Fruit fly (Drosophila melanogaster) whole organism, wandering third instar larva: ENCODE results near the gene AttD.
A peak's percentile ranks its signal among the peaks of the same experiment; 100 is the strongest.

Experiments
- CG32264 ChIP-seq: fragments of 200-800 bp; sonication (Bioruptor generic); optimal IDR thresholded peaks from 2 replicates; lab custom pipeline; 2016; ENCODE audit warnings: missing biosample characterization, missing genetic modification characterization
- CG9705 ChIP-seq: fragments of 200-800 bp; sonication (Bioruptor generic); optimal IDR thresholded peaks from 2 replicates; lab custom pipeline; 2018; ENCODE audit warnings: missing biosample characterization, mild to moderate bottlenecking, missing genetic modification characterization
- CrebA ChIP-seq: fragments of 200-800 bp; sonication (Bioruptor generic); optimal IDR thresholded peaks from 2 replicates; lab custom pipeline; 2016; ENCODE audit warnings: missing biosample characterization, mild to moderate bottlenecking, missing genetic modification characterization, borderline replicate concordance
- Dfd ChIP-seq: fragments of >200 bp; optimal IDR thresholded peaks from 2 replicates; lab custom pipeline; 2017; ENCODE audit warnings: missing biosample characterization, missing genetic modification characterization
- Dif ChIP-seq: fragments of 200-275, 200-300 bp; sonication (Bioruptor generic); optimal IDR thresholded peaks from 2 replicates; lab custom pipeline; 2018; ENCODE audit warnings: missing biosample characterization, missing genetic modification characterization; ENCODE audit not compliant: partially characterized antibody
- GATAd ChIP-seq: sonication (Bioruptor generic); optimal IDR thresholded peaks from 2 replicates; lab custom pipeline; 2016; ENCODE audit warnings: missing biosample characterization, missing genetic modification characterization
- Hnf4 ChIP-seq: fragments of 200-800 bp; sonication (Bioruptor generic); optimal IDR thresholded peaks from 2 replicates; lab custom pipeline; 2016; ENCODE audit warnings: missing biosample characterization, mild to moderate bottlenecking, missing genetic modification characterization
- Hr78 ChIP-seq: fragments of >200 bp; optimal IDR thresholded peaks from 2 replicates; lab custom pipeline; 2017; ENCODE audit warnings: missing biosample characterization, missing genetic modification characterization
- Hr83 ChIP-seq: fragments of 200-300 bp; sonication (Bioruptor generic); optimal IDR thresholded peaks from 2 replicates; lab custom pipeline; 2016; ENCODE audit warnings: missing biosample characterization, mild to moderate bottlenecking, missing genetic modification characterization, moderate library complexity; ENCODE audit not compliant: poor library complexity, severe bottlenecking
- Jra ChIP-seq: sonication (Bioruptor generic); optimal IDR thresholded peaks from 2 replicates; lab custom pipeline; 2016; ENCODE audit warnings: missing biosample characterization, missing genetic modification characterization
- Mio ChIP-seq: sonication (Bioruptor generic); optimal IDR thresholded peaks from 2 replicates; lab custom pipeline; 2016; ENCODE audit warnings: missing biosample characterization, missing genetic modification characterization
- Myc ChIP-seq: fragments of >200 bp; optimal IDR thresholded peaks from 2 replicates; lab custom pipeline; 2017
- N ChIP-seq: fragments of >200 bp; optimal IDR thresholded peaks from 2 replicates; lab custom pipeline; 2018; ENCODE audit warnings: missing biosample characterization, missing external identifiers, missing genetic modification characterization
- OdsH ChIP-seq: fragments of 200-800 bp; sonication (Bioruptor generic); optimal IDR thresholded peaks from 2 replicates; lab custom pipeline; 2016; ENCODE audit warnings: missing biosample characterization, mild to moderate bottlenecking, missing genetic modification characterization
- Rel ChIP-seq, 2 experiments: fragments of 200-800 bp; sonication (Bioruptor generic) in 1 of 2; optimal IDR thresholded peaks; 2 replicates in 1 of 2; 3 replicates in 1 of 2; lab custom pipeline; 2016 to 2019; ENCODE audit warnings: mild to moderate bottlenecking in 2 of 2, missing biosample characterization in 2 of 2, missing genetic modification characterization in 2 of 2, moderate library complexity in 1 of 2
- Sp1 ChIP-seq: fragments of 200-800 bp; sonication (Bioruptor generic); optimal IDR thresholded peaks from 3 replicates; lab custom pipeline; 2019; ENCODE audit warnings: missing biosample characterization, mild to moderate bottlenecking, missing genetic modification characterization, moderate library complexity
- Vsx2 ChIP-seq: fragments of 200-300, 225-300 bp; sonication (Bioruptor generic); optimal IDR thresholded peaks from 2 replicates; lab custom pipeline; 2018; ENCODE audit warnings: missing biosample characterization, missing genetic modification characterization; ENCODE audit not compliant: partially characterized antibody
- br ChIP-seq: fragments of 200-800 bp; sonication (Bioruptor generic); optimal IDR thresholded peaks from 2 replicates; lab custom pipeline; 2016; ENCODE audit warnings: missing biosample characterization, missing genetic modification characterization
- brk ChIP-seq: fragments of 200-800 bp; sonication (Bioruptor generic); optimal IDR thresholded peaks from 2 replicates; lab custom pipeline; 2016; ENCODE audit warnings: missing biosample characterization, mild to moderate bottlenecking, missing genetic modification characterization
- dl ChIP-seq, 2 experiments: fragments of 175-275, 200-275 bp in 1 of 2; fragments of 200-275 bp in 1 of 2; sonication (Bioruptor generic); optimal IDR thresholded peaks; lab custom pipeline; 2018; ENCODE audit warnings: mild to moderate bottlenecking in 2 of 2, missing biosample characterization in 2 of 2, missing genetic modification characterization in 2 of 2, moderate library complexity in 2 of 2; ENCODE audit not compliant: partially characterized antibody in 2 of 2, insufficient read depth in 1 of 2
- dmrt93B ChIP-seq: fragments of 200-800 bp; sonication (Bioruptor generic); optimal IDR thresholded peaks from 2 replicates; lab custom pipeline; 2018; ENCODE audit warnings: missing biosample characterization, mild to moderate bottlenecking, missing genetic modification characterization
- dsf ChIP-seq: sonication (Bioruptor generic); optimal IDR thresholded peaks from 2 replicates; lab custom pipeline; 2016; ENCODE audit warnings: missing biosample characterization, missing genetic modification characterization, borderline replicate concordance
- ey ChIP-seq: fragments of 200-800 bp; sonication (Bioruptor generic); optimal IDR thresholded peaks from 2 replicates; lab custom pipeline; 2016; ENCODE audit warnings: missing biosample characterization, missing genetic modification characterization
- foxo ChIP-seq, 2 experiments: fragments of 200-800 bp; sonication (Bioruptor generic); optimal IDR thresholded peaks; 2 replicates in 1 of 2; 3 replicates in 1 of 2; lab custom pipeline; 2016 to 2017; ENCODE audit warnings: missing biosample characterization in 2 of 2, missing genetic modification characterization in 2 of 2
- fru ChIP-seq: fragments of 200-800 bp; sonication (Bioruptor generic); optimal IDR thresholded peaks from 3 replicates; lab custom pipeline; 2016; ENCODE audit warnings: missing biosample characterization, mild to moderate bottlenecking, missing genetic modification characterization
- h ChIP-seq: fragments of 200-800 bp; sonication (Bioruptor generic); optimal IDR thresholded peaks from 3 replicates; lab custom pipeline; 2016; ENCODE audit warnings: missing biosample characterization, mild to moderate bottlenecking, missing genetic modification characterization
- jim ChIP-seq: fragments of 175-275, 200-325 bp; sonication (Bioruptor generic); optimal IDR thresholded peaks from 2 replicates; lab custom pipeline; 2016; ENCODE audit warnings: missing biosample characterization, mild to moderate bottlenecking, missing genetic modification characterization
- lola ChIP-seq: fragments of >200 bp; optimal IDR thresholded peaks from 2 replicates; lab custom pipeline; 2017; ENCODE audit warnings: missing biosample characterization, missing genetic modification characterization
- pan ChIP-seq: fragments of >200 bp; optimal IDR thresholded peaks from 2 replicates; lab custom pipeline; 2017
- psq ChIP-seq: fragments of 200-800 bp; sonication (Bioruptor generic); optimal IDR thresholded peaks from 3 replicates; lab custom pipeline; 2017; ENCODE audit warnings: missing biosample characterization, mild to moderate bottlenecking, missing genetic modification characterization, moderate library complexity
- rgr ChIP-seq: fragments of 200-800 bp; sonication (Bioruptor generic); optimal IDR thresholded peaks from 3 replicates; lab custom pipeline; 2016; ENCODE audit warnings: missing biosample characterization, mild to moderate bottlenecking, missing genetic modification characterization
- sage ChIP-seq: fragments of 200-800 bp; sonication (Bioruptor generic); optimal IDR thresholded peaks from 2 replicates; lab custom pipeline; 2016; ENCODE audit warnings: missing biosample characterization, mild to moderate bottlenecking, missing genetic modification characterization
- tai ChIP-seq: sonication (Bioruptor generic); optimal IDR thresholded peaks from 2 replicates; lab custom pipeline; 2016; ENCODE audit warnings: missing biosample characterization, missing genetic modification characterization
- usp ChIP-seq: fragments of >200 bp; optimal IDR thresholded peaks from 2 replicates; lab custom pipeline; 2017; ENCODE audit warnings: missing biosample characterization, missing genetic modification characterization
- woc ChIP-seq: sonication (Bioruptor generic); optimal IDR thresholded peaks from 2 replicates; lab custom pipeline; 2016; ENCODE audit warnings: missing biosample characterization, mild to moderate bottlenecking, missing genetic modification characterization

AttD gene

DNA sequence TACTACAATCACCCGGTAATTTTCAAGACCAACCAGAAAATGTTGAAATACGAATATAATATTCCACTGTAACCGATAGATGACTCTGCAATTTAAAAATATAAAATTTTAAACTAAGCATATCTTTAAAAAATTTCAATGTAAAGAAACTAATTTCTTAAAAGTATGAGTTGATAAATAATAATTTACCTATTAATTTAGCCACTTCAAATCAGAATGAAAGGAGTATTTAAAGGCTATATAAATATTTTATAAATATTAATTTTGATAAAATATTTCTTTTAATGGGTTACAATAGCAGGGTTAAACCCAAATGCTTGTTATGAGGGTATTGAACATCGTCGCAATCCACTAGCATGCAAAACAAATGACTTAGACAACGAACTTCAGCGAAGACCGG, 13.2 kb upstream of the AttD start:
- TF ChIP-seq h (GFP tag; lab: Kevin White, UChicago) = no peak
- TF ChIP-seq psq (GFP tag; lab: Kevin White, UChicago) = no peak
- TF ChIP-seq Hr78 (GFP tag; lab: Kevin White, UChicago) = no peak
- no peak for TF ChIP-seq Vsx2 (GFP tag; lab: Kevin White, UChicago)
- no peak for TF ChIP-seq foxo (GFP tag; optimal IDR thresholded peaks at IDR 0.05; lab: Kevin White, UChicago)
- TF ChIP-seq br (GFP tag; lab: Kevin White, UChicago) = no peak
- no peak for TF ChIP-seq Rel (GFP tag; optimal IDR thresholded peaks at IDR 0.05; lab: Kevin White, UChicago)
- no peak for TF ChIP-seq Rel (tag; optimal IDR thresholded peaks at IDR 0.05; lab: Kevin White, UChicago)
- no peak for TF ChIP-seq N
- no peak for TF ChIP-seq Dfd (GFP tag; lab: Kevin White, UChicago)
- TF ChIP-seq dsf (GFP tag; lab: Kevin White, UChicago) = no peak
- no peak for TF ChIP-seq Dif (GFP tag; lab: Kevin White, UChicago)
- no peak for TF ChIP-seq dl (GFP tag; optimal IDR thresholded peaks at IDR 0.05; lab: Kevin White, UChicago; ENCODE audit: insufficient read depth in 1 of 2, partially characterized antibody in 2 of 2)
- no peak for TF ChIP-seq CG9705
- TF ChIP-seq usp (GFP tag; lab: Kevin White, UChicago) = no peak
- no peak for TF ChIP-seq Hnf4
- no peak for TF ChIP-seq rgr (GFP tag; lab: Kevin White, UChicago)

DNA sequence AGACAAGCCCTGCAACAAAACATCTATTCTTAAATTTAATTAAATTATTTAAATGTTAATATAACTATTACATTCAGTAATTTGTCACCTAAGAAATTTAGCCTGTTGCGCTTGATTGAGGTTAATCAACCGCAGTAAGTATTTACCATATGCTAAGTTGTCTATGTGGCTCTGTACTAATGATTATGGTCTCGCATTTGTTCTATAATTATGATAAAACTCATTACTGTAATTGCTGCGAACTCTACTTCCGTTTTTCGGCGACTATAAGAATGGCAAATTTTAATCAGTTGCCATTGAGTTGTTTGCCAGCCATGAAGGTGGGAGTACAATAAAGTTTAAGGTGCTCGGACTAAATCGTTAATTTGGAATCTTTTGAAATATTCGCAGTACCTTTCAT, 12.5 kb upstream of the AttD start, which contains the start of gene CG34281:
Gene CG34281 (plus strand): TSS at position 301 of the 400 bp plus-strand sequence.
- no peak for TF ChIP-seq tai (GFP tag; lab: Kevin White, UChicago)
- TF ChIP-seq GATAd (GFP tag; lab: Kevin White, UChicago) = no peak
- no peak for TF ChIP-seq rgr (GFP tag; lab: Kevin White, UChicago)
- no peak for TF ChIP-seq Jra
- no peak for TF ChIP-seq Hnf4
- TF ChIP-seq pan (lab: Kevin White, UChicago) = no peak
- no peak for TF ChIP-seq brk (GFP tag; lab: Kevin White, UChicago)
- TF ChIP-seq CrebA = no peak
- TF ChIP-seq ey (GFP tag; lab: Kevin White, UChicago) = no peak
- TF ChIP-seq jim (GFP tag; lab: Kevin White, UChicago) = no peak
- no peak for TF ChIP-seq dmrt93B
- no peak for TF ChIP-seq Dfd (GFP tag; lab: Kevin White, UChicago)
- no peak for TF ChIP-seq CG32264 (GFP tag; lab: Kevin White, UChicago)
- no peak for TF ChIP-seq usp (GFP tag; lab: Kevin White, UChicago)

DNA sequence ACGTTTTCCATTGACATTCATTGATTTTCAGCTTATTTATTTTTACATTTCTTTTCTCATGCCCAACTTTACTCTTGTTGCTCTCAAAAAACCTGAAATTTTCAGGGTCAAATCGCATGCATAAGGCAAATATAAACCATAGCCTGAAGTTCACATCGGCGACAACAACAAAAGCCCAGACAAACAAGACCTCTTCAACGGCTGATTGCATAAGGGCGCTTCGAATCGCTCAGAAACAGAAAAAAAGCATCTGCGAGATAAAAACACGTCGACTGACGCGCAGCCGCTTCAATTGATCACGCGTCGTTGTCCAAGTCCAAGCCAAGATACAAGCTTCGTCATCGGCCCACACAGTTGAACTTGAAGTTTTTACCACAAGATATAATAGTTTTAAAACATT, 11.5 kb upstream of the AttD start, which contains the start of gene CG14327:
Gene CG14327 (plus strand): TSS at position 161 of the 400 bp plus-strand sequence.
- TF ChIP-seq pan (lab: Kevin White, UChicago) (no peak), Sp1 (GFP tag; lab: Kevin White, UChicago) (no peak), CrebA (no peak), dsf (GFP tag; lab: Kevin White, UChicago) (no peak), Mio (GFP tag; lab: Kevin White, UChicago) (no peak), CG32264 (GFP tag; lab: Kevin White, UChicago) (no peak), sage (GFP tag; lab: Kevin White, UChicago) (no peak), Dfd (GFP tag; lab: Kevin White, UChicago) (no peak), fru (GFP tag; lab: Kevin White, UChicago) (no peak), ey (GFP tag; lab: Kevin White, UChicago) (no peak), jim (GFP tag; lab: Kevin White, UChicago) (no peak), Hr83 (GFP tag; lab: Kevin White, UChicago) (no peak), Vsx2 (GFP tag; lab: Kevin White, UChicago) (no peak), Jra (no peak)

DNA sequence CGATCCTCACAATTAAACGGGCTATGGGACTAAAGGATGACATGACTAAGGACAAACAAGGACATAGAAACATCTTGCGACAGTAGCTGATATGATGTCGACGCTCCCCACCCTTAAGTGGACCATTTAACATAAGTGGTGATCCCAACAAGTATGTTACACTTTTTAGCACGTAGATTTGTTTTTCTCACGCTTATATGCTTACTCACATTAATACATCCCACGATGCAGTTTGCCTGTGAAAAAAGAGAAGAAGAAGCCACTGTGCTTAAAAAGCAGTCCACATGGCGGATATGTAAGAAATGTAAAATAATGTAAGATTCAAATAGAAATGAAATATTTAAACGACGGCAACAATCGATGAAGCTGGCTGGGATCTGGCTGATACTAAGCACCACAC, 10.0 kb upstream of the AttD start:
- TF ChIP-seq woc = no peak
- TF ChIP-seq N = peak; percentile 31
- no peak for TF ChIP-seq Mio (GFP tag; lab: Kevin White, UChicago)
- TF ChIP-seq CG9705 = no peak
- no peak for TF ChIP-seq psq (GFP tag; lab: Kevin White, UChicago)
- no peak for TF ChIP-seq brk (GFP tag; lab: Kevin White, UChicago)
- TF ChIP-seq Myc = peak; percentile 56
- no peak for TF ChIP-seq ey (GFP tag; lab: Kevin White, UChicago)
- TF ChIP-seq tai (GFP tag; lab: Kevin White, UChicago) = no peak
- TF ChIP-seq OdsH = no peak
- TF ChIP-seq Hnf4 = no peak
- no peak for TF ChIP-seq Jra
- no peak for TF ChIP-seq lola (GFP tag; lab: Kevin White, UChicago)
